Fruit fly (Drosophila melanogaster) whole organism, prepupa: ENCODE data around the gene CG8100.

Experiments
- Blimp-1 ChIP-seq: fragments of 200-800 bp; sonication (Bioruptor generic); optimal IDR thresholded peaks from 3 replicates; lab custom pipeline; 2017; ENCODE audit warnings: missing biosample characterization, missing genetic modification characterization, mild to moderate bottlenecking, moderate library complexity, missing genetic modification reagents
- CG10669 ChIP-seq: fragments of 200-800 bp; sonication (Bioruptor generic); optimal IDR thresholded peaks from 3 replicates; lab custom pipeline; 2018; ENCODE audit warnings: missing biosample characterization, mild to moderate bottlenecking, missing genetic modification characterization, moderate library complexity
- CG11294 ChIP-seq: fragments of 200-800 bp; sonication (Bioruptor generic); IDR thresholded peaks from 2 replicates; pipeline ENCODE4 v1.3.6; 2022; ENCODE audit warnings: missing biosample characterization, missing genetic modification characterization
- CG15336 ChIP-seq: fragments of 200-800 bp; sonication (Bioruptor generic); IDR thresholded peaks from 2 replicates; pipeline ENCODE4 v1.3.6; 2022; ENCODE audit warnings: missing biosample characterization, missing genetic modification characterization
- CG1621 ChIP-seq: fragments of 200-800 bp; sonication (Bioruptor generic); optimal IDR thresholded peaks from 3 replicates; lab custom pipeline; 2018; ENCODE audit warnings: missing biosample characterization, mild to moderate bottlenecking, missing genetic modification characterization
- CG3032 ChIP-seq: fragments of 200-800 bp; optimal IDR thresholded peaks from 2 replicates; lab custom pipeline; 2019; ENCODE audit warnings: missing biosample characterization, mild to moderate bottlenecking, missing genetic modification characterization, moderate library complexity
- CG31627 ChIP-seq: fragments of 200-800 bp; sonication (Bioruptor generic); optimal IDR thresholded peaks from 3 replicates; lab custom pipeline; 2016; ENCODE audit warnings: missing biosample characterization, missing genetic modification characterization
- CG32006 ChIP-seq: fragments of 200-800 bp; sonication (Bioruptor generic); optimal IDR thresholded peaks from 3 replicates; lab custom pipeline; 2017; ENCODE audit warnings: missing biosample characterization, mild to moderate bottlenecking, missing genetic modification characterization
- CG34406 ChIP-seq: fragments of 200-800 bp; sonication (Bioruptor generic); optimal IDR thresholded peaks from 3 replicates; lab custom pipeline; 2016; ENCODE audit warnings: missing biosample characterization, missing genetic modification characterization
- CG3919 ChIP-seq: fragments of 200-800 bp; sonication (Bioruptor generic); optimal IDR thresholded peaks from 3 replicates; lab custom pipeline; 2016; ENCODE audit warnings: missing biosample characterization, missing genetic modification characterization
- CG6276 ChIP-seq: fragments of 200-800 bp; sonication (Bioruptor generic); optimal IDR thresholded peaks from 2 replicates; lab custom pipeline; 2017; ENCODE audit warnings: missing biosample characterization, mild to moderate bottlenecking, missing genetic modification characterization
- CG6792 ChIP-seq: fragments of 200-800 bp; sonication (Bioruptor generic); optimal IDR thresholded peaks from 3 replicates; lab custom pipeline; 2016; ENCODE audit warnings: missing biosample characterization, missing genetic modification characterization
- CG6854 ChIP-seq: fragments of 200-800 bp; sonication (Bioruptor generic); optimal IDR thresholded peaks from 2 replicates; lab custom pipeline; 2017; ENCODE audit warnings: missing biosample characterization, mild to moderate bottlenecking, missing genetic modification characterization
- CG7368 ChIP-seq: fragments of 200-800 bp; sonication (Bioruptor generic); optimal IDR thresholded peaks from 3 replicates; lab custom pipeline; 2016; ENCODE audit warnings: missing biosample characterization, missing genetic modification characterization
- CG9139 ChIP-seq: fragments of 200-800 bp; sonication (Bioruptor generic); optimal IDR thresholded peaks from 3 replicates; lab custom pipeline; 2017; ENCODE audit warnings: missing biosample characterization, mild to moderate bottlenecking, missing genetic modification characterization
- Eip75B ChIP-seq: fragments of 200-800 bp; sonication (Bioruptor generic); optimal IDR thresholded peaks from 3 replicates; lab custom pipeline; 2016; ENCODE audit warnings: missing biosample characterization, missing genetic modification characterization
- Eip78C ChIP-seq: fragments of 200-800 bp; sonication (Bioruptor generic); peaks from one replicate; lab custom pipeline; 2016; ENCODE audit warnings: missing biosample characterization, missing genetic modification characterization
- Eip93F ChIP-seq: fragments of 200-800 bp; sonication (Bioruptor generic); optimal IDR thresholded peaks from 2 replicates; lab custom pipeline; 2016; ENCODE audit warnings: missing biosample characterization, mild to moderate bottlenecking, missing genetic modification characterization
- Ets96B ChIP-seq: fragments of 200-800 bp; optimal IDR thresholded peaks from 2 replicates; lab custom pipeline; 2019; ENCODE audit warnings: missing biosample characterization, mild to moderate bottlenecking, missing genetic modification characterization, moderate library complexity
- Gug ChIP-seq: fragments of 200-800 bp; sonication (Bioruptor generic); IDR thresholded peaks from 2 replicates; pipeline ENCODE4 v1.3.6; 2022; ENCODE audit warnings: missing biosample characterization, missing genetic modification characterization
- Hr38 ChIP-seq: sonication (Bioruptor generic); optimal IDR thresholded peaks from 2 replicates; lab custom pipeline; 2016; ENCODE audit warnings: missing biosample characterization, missing genetic modification characterization
- Hr39 ChIP-seq: fragments of 200-800 bp; sonication (Bioruptor generic); optimal IDR thresholded peaks from 2 replicates; lab custom pipeline; 2016; ENCODE audit warnings: missing biosample characterization, missing genetic modification characterization
- Lpt ChIP-seq: fragments of 200-800 bp; sonication (Bioruptor generic); optimal IDR thresholded peaks from 3 replicates; lab custom pipeline; 2016; ENCODE audit warnings: missing biosample characterization, missing genetic modification characterization
- OdsH ChIP-seq: fragments of 200-800 bp; sonication (Bioruptor generic); optimal IDR thresholded peaks from 3 replicates; lab custom pipeline; 2016; ENCODE audit warnings: missing biosample characterization, missing genetic modification characterization
- Sox102F ChIP-seq: fragments of 200-800 bp; sonication (Bioruptor generic); optimal IDR thresholded peaks from 2 replicates; lab custom pipeline; 2016; ENCODE audit warnings: missing biosample characterization, mild to moderate bottlenecking, missing genetic modification characterization
- Sox15 ChIP-seq: fragments of 200-800 bp; sonication (Bioruptor generic); optimal IDR thresholded peaks from 3 replicates; lab custom pipeline; 2016; ENCODE audit warnings: missing biosample characterization, missing genetic modification characterization
- dsx ChIP-seq: fragments of 200-800 bp; optimal IDR thresholded peaks from 3 replicates; lab custom pipeline; 2019; ENCODE audit warnings: missing biosample characterization, mild to moderate bottlenecking, missing genetic modification characterization, moderate library complexity; ENCODE audit not compliant: poor library complexity, severe bottlenecking
- eg ChIP-seq: fragments of 200-800 bp; sonication (Bioruptor generic); IDR thresholded peaks from 3 replicates; pipeline ENCODE4 v1.3.6; 2022; ENCODE audit warnings: missing biosample characterization, missing genetic modification characterization
- fd59A ChIP-seq: fragments of 200-800 bp; sonication (Bioruptor generic); optimal IDR thresholded peaks from 2 replicates; lab custom pipeline; 2017; ENCODE audit warnings: missing biosample characterization, mild to moderate bottlenecking, missing genetic modification characterization, missing genetic modification reagents
- fd85E ChIP-seq: fragments of 200-800 bp; sonication (Bioruptor generic); optimal IDR thresholded peaks from 3 replicates; lab custom pipeline; 2016; ENCODE audit warnings: missing biosample characterization, missing genetic modification characterization
- fkh ChIP-seq: fragments of 200-800 bp; sonication (Bioruptor generic); optimal IDR thresholded peaks from 3 replicates; lab custom pipeline; 2017; ENCODE audit warnings: missing biosample characterization, mild to moderate bottlenecking, missing genetic modification characterization, moderate library complexity
- spab ChIP-seq: fragments of 200-800 bp; sonication (Bioruptor generic); optimal IDR thresholded peaks from 2 replicates; lab custom pipeline; 2017; ENCODE audit warnings: missing biosample characterization, mild to moderate bottlenecking, missing genetic modification characterization, missing genetic modification reagents
- ss ChIP-seq, 2 experiments: fragments of 200-800 bp; sonication (Bioruptor generic); optimal IDR thresholded peaks; 2 replicates in 1 of 2; 3 replicates in 1 of 2; lab custom pipeline; 2017 to 2018; ENCODE audit warnings: mild to moderate bottlenecking in 2 of 2, missing biosample characterization in 2 of 2, missing genetic modification characterization in 2 of 2, moderate library complexity in 1 of 2
- svp ChIP-seq: fragments of 200-800 bp; sonication (Bioruptor generic); peaks from one replicate; lab custom pipeline; 2016; ENCODE audit warnings: missing biosample characterization, missing genetic modification characterization

Gene CG8100

dm6 chr3L:14111411-14111810 is 28.0 kb downstream of the CG8100 start (continued):
- TF ChIP-seq fd59A (GFP tag; lab: Kevin White, UChicago) (no peak), spab (no peak), svp (no peak), CG3919 (GFP tag; lab: Kevin White, UChicago) (peak; percentile 60), CG32006 (GFP tag; lab: Kevin White, UChicago) (no peak), fkh (GFP tag; lab: Kevin White, UChicago) (peak; percentile 4), CG3032 (peak; percentile 12), CG31627 (GFP tag; lab: Kevin White, UChicago) (peak; percentile 87), eg (GFP tag; lab: Robert Waterston, UW) (no peak; the same call in 2 of the 3 replicates), OdsH (GFP tag; lab: Kevin White, UChicago) (peak; percentile 44)

- TF ChIP-seq svp (peak; percentile 21), ss (GFP tag; optimal IDR thresholded peaks at IDR 0.05; lab: Kevin White, UChicago) (no peak)
Observed at dm6 chr3L:14112899-14113430, 29.6 kb downstream of the CG8100 start.

DNA sequence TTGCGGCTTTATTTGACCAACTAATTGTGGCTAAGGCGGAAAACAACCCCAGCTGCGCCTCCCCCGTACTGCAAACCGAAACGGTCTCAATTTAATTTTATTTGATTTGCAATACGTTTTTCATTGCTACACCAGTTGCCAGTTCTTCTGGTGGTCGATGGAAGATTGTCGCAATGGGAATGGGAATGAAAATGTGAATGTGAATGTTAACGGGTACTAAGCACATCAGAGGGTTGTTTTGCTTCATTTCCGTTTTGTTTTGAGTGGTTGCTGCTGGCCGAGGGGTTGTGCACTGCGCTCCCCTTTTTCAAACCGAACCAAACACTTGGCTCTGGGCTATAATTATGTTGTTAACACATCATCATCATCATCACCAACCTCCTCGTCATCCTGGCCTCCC is 30.7 kb downstream of the CG8100 start:
- TF ChIP-seq Sox15 (GFP tag; lab: Kevin White, UChicago) (no peak), Eip93F (GFP tag; lab: Kevin White, UChicago) (no peak), fd85E (no peak), CG10669 (GFP tag; lab: Kevin White, UChicago) (no peak), CG1621 (tag; lab: Kevin White, UChicago) (no peak), CG6792 (GFP tag; lab: Kevin White, UChicago) (no peak), Blimp-1 (no peak), CG3919 (GFP tag; lab: Kevin White, UChicago) (no peak), Hr39 (GFP tag; lab: Kevin White, UChicago) (no peak), Eip75B (GFP tag; lab: Kevin White, UChicago) (no peak), Hr38 (GFP tag; lab: Kevin White, UChicago) (no peak), CG7368 (no peak), CG9139 (GFP tag; lab: Kevin White, UChicago) (no peak), CG34406 (GFP tag; lab: Kevin White, UChicago) (no peak), CG6276 (GFP tag; lab: Kevin White, UChicago) (no peak), fkh (GFP tag; lab: Kevin White, UChicago) (no peak), CG11294 (GFP tag; lab: Robert Waterston, UW) (no peak), CG6854 (GFP tag; lab: Kevin White, UChicago) (no peak), CG15336 (no peak), ss (GFP tag; optimal IDR thresholded peaks at IDR 0.05; lab: Kevin White, UChicago) (no peak)

DNA sequence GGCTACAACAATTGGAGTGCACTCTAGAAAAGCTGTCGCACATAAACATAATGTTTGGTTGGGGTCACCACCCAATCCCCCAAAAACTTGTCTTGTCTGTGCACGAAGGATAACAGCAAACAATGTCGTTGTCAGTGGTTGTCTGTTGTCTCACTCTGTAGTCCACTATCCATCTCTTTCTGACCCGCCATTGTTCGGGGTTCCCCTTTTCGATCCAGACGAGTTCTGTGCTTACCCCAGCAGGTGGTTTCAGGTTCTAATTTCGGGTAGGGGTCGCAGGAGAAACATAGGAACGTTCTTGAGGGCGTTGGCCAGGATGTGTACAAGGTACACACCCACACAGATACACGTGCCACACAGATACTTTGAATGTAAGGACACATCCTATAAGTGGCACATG is 35.4 kb downstream of the CG8100 start:
- TF ChIP-seq dsx (GFP tag; lab: Kevin White, UChicago): no peak
- no peak for TF ChIP-seq Sox102F
- no peak for TF ChIP-seq OdsH (GFP tag; lab: Kevin White, UChicago)
- no peak for TF ChIP-seq Lpt (GFP tag; lab: Kevin White, UChicago)
- TF ChIP-seq Gug (GFP tag; lab: Robert Waterston, UW): no peak
- TF ChIP-seq CG3032: no peak
- no peak for TF ChIP-seq Ets96B
- TF ChIP-seq, all 60 proteins: peak for 0

dm6 chr3L:14122048-14122447 is 38.6 kb downstream of the CG8100 start:
- TF ChIP-seq Eip78C (GFP tag; lab: Kevin White, UChicago): peak; percentile 51
- no peak for TF ChIP-seq Lpt (GFP tag; lab: Kevin White, UChicago)
